Worm (Caenorhabditis elegans): ENCODE results near the gene srw-101.

The srw-101 gene

ce11 chrV:1755589-1755988, 33.5 kb downstream of the srw-101 start, which contains the start of gene ZK697.14:
Gene ZK697.14 (minus strand): TSS chrV:1755689.
- TF ChIP-seq blmp-1 (tag; optimal IDR thresholded peaks at IDR 0.05) (no peak), nhr-237 (tag; optimal IDR thresholded peaks at IDR 0.05) (no peak), drap-1 (GFP tag; optimal IDR thresholded peaks at IDR 0.05) (no peak), hlh-1 (tag; optimal IDR thresholded peaks at IDR 0.05) (no peak), pha-4 (tag; optimal IDR thresholded peaks at IDR 0.05) (no peak), sem-2 (GFP tag; optimal IDR thresholded peaks at IDR 0.05) (no peak), nhr-12 (tag; optimal IDR thresholded peaks at IDR 0.05) (no peak), lin-13 (tag; optimal IDR thresholded peaks at IDR 0.05) (no peak), unc-62 (GFP tag; optimal IDR thresholded peaks at IDR 0.05) (no peak), elt-3 (tag; optimal IDR thresholded peaks at IDR 0.05) (no peak), cnd-1 (tag; optimal IDR thresholded peaks at IDR 0.05) (no peak), mls-2 (tag; optimal IDR thresholded peaks at IDR 0.05) (no peak), mab-5 (tag; optimal IDR thresholded peaks at IDR 0.05) (no peak), ceh-39 (tag; optimal IDR thresholded peaks at IDR 0.05) (no peak), zip-8 (tag; optimal IDR thresholded peaks at IDR 0.05) (no peak)

DNA sequence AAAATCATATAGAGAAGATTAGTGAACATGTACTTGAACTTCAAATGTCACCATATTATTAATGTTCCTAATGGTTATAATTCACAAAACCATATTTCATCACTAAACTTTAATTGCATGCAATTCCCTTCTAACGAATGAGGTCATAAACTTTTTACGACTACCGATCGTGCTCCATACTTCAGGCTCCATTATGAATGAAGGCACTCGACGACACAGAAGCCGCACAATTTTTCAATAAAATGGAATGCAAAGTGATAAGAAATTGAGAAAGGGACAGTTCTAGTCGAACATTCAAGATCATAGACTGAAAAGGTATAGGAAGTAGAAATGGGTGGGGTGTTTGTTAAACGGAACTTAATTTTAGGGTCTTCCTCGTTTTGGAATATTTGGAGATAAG, 34.0 kb downstream of the srw-101 start:
- no peak for TF ChIP-seq mls-2 (tag; optimal IDR thresholded peaks at IDR 0.05)
- TF ChIP-seq sem-2 (GFP tag; optimal IDR thresholded peaks at IDR 0.05): no peak
- TF ChIP-seq lsy-2 (tag; optimal IDR thresholded peaks at IDR 0.05): no peak
- no peak for TF ChIP-seq elt-1 (tag; optimal IDR thresholded peaks at IDR 0.05; ENCODE audit: borderline replicate concordance, insufficient read depth)
- no peak for TF ChIP-seq elt-3 (tag; optimal IDR thresholded peaks at IDR 0.05)
- no peak for TF ChIP-seq sptf-1 (tag; optimal IDR thresholded peaks at IDR 0.05)
- no peak for TF ChIP-seq nhr-12 (tag; optimal IDR thresholded peaks at IDR 0.05)
- no peak for TF ChIP-seq drap-1 (GFP tag; optimal IDR thresholded peaks at IDR 0.05)
- TF ChIP-seq M03D4.4 (tag; optimal IDR thresholded peaks at IDR 0.05): no peak
- TF ChIP-seq mep-1 (tag; optimal IDR thresholded peaks at IDR 0.05): no peak
- TF ChIP-seq bed-3 (GFP tag; optimal IDR thresholded peaks at IDR 0.05): no peak
- no peak for TF ChIP-seq hlh-1 (tag; optimal IDR thresholded peaks at IDR 0.05)
- TF ChIP-seq unc-39 (tag; optimal IDR thresholded peaks at IDR 0.05): no peak
- TF ChIP-seq snpc-4 (tag; optimal IDR thresholded peaks at IDR 0.05): no peak
- no peak for TF ChIP-seq ztf-11 (tag; optimal IDR thresholded peaks at IDR 0.05)
- TF ChIP-seq lin-32 (GFP tag; optimal IDR thresholded peaks at IDR 0.05): no peak
- no peak for TF ChIP-seq ceh-83 (GFP tag; optimal IDR thresholded peaks at IDR 0.05)
- no peak for TF ChIP-seq unc-62 (GFP tag; optimal IDR thresholded peaks at IDR 0.05)
- TF ChIP-seq ceh-39 (tag; optimal IDR thresholded peaks at IDR 0.05): no peak

DNA sequence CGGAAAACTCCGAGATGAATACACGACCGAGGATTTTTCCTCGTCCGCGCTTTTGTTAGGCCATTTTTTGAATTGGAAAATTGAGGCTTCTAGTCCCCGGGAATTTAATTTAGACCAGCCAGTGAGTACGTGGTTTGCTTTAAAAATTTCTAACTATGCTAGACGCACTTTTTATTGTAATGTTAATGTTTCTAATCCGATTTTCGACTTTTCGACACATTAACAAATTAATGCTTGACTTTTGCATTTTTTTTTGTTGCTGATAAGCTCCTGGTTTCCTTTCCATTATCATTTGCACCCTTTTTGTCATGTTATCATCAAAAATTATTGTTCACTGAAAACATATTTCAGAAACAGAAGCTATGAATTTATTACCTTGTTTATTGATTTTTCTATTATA, 34.8 kb downstream of the srw-101 start, which contains the start of gene clec-204:
Gene clec-204 (plus strand): TSS at position 301 of the 400 bp plus-strand sequence.
- TF ChIP-seq ces-1 (GFP tag; optimal IDR thresholded peaks at IDR 0.05) (no peak), elt-3 (tag; optimal IDR thresholded peaks at IDR 0.05) (no peak), pha-4 (tag; optimal IDR thresholded peaks at IDR 0.05) (no peak)

ce11 chrV:1760682-1761081, 38.6 kb downstream of the srw-101 start, which contains the start of gene clec-205:
Gene clec-205 (plus strand): TSS chrV:1760893.
- no peak for TF ChIP-seq tbx-8 (GFP tag; optimal IDR thresholded peaks at IDR 0.05)
- no peak for TF ChIP-seq snpc-4 (tag; optimal IDR thresholded peaks at IDR 0.05)
- TF ChIP-seq nhr-237 (tag; optimal IDR thresholded peaks at IDR 0.05): no peak
- no peak for TF ChIP-seq pha-4 (tag; optimal IDR thresholded peaks at IDR 0.05)
- TF ChIP-seq blmp-1 (tag; optimal IDR thresholded peaks at IDR 0.05): no peak

ce11 chrV:1767427-1767826, 45.4 kb downstream of the srw-101 start:
- TF ChIP-seq hlh-1 (tag; optimal IDR thresholded peaks at IDR 0.05) (no peak), ceh-83 (GFP tag; optimal IDR thresholded peaks at IDR 0.05) (no peak), nhr-28 (tag; optimal IDR thresholded peaks at IDR 0.05) (no peak), cnd-1 (tag; optimal IDR thresholded peaks at IDR 0.05) (no peak), ces-1 (GFP tag; optimal IDR thresholded peaks at IDR 0.05) (no peak), tbx-8 (GFP tag; optimal IDR thresholded peaks at IDR 0.05) (no peak), unc-39 (tag; optimal IDR thresholded peaks at IDR 0.05) (no peak), nhr-12 (tag; optimal IDR thresholded peaks at IDR 0.05) (no peak), ham-2 (GFP tag; optimal IDR thresholded peaks at IDR 0.05) (no peak), blmp-1 (tag; optimal IDR thresholded peaks at IDR 0.05) (no peak), unc-62 (GFP tag; optimal IDR thresholded peaks at IDR 0.05) (no peak), mls-2 (tag; optimal IDR thresholded peaks at IDR 0.05) (no peak)

ce11 chrV:1771727-1772126, 49.7 kb downstream of the srw-101 start, which contains the start of gene dhs-13:
Gene dhs-13 (minus strand): TSS chrV:1771734.
- TF ChIP-seq elt-1 (tag; optimal IDR thresholded peaks at IDR 0.05; ENCODE audit: borderline replicate concordance, insufficient read depth): peak; percentile 13
- TF ChIP-seq elt-3 (tag; optimal IDR thresholded peaks at IDR 0.05): no peak
- TF ChIP-seq unc-120 (tag; optimal IDR thresholded peaks at IDR 0.05; ENCODE audit: poor library complexity, severe bottlenecking): peak; percentile 23
